Fruit fly (Drosophila melanogaster) whole organism, embryonic: ENCODE data around the gene Hacd1.
A peak's percentile ranks its signal among the peaks of the same experiment; 100 is the strongest.

Source experiments
- Atf-2 ChIP-seq: fragments of 200-800 bp; sonication (Bioruptor generic); optimal IDR thresholded peaks from 2 replicates; lab custom pipeline; 2016; ENCODE audit warnings: missing biosample characterization, missing genetic modification characterization
- CG10543 ChIP-seq: fragments of 200-800 bp; sonication (Bioruptor generic); optimal IDR thresholded peaks from 3 replicates; lab custom pipeline; 2017; ENCODE audit warnings: missing biosample characterization, mild to moderate bottlenecking, missing genetic modification characterization, moderate library complexity
- CG12769 ChIP-seq: fragments of 200-800 bp; sonication (Bioruptor generic); optimal IDR thresholded peaks from 2 replicates; lab custom pipeline; 2019; ENCODE audit warnings: missing biosample characterization, mild to moderate bottlenecking, missing genetic modification characterization, moderate library complexity
- CG13424 ChIP-seq: fragments of 200-800 bp; sonication (Bioruptor generic); optimal IDR thresholded peaks from 2 replicates; lab custom pipeline; 2019; ENCODE audit warnings: missing biosample characterization, mild to moderate bottlenecking, missing genetic modification characterization, moderate library complexity
- CG14965 ChIP-seq: fragments of 200-800 bp; sonication (Bioruptor generic); optimal IDR thresholded peaks from 2 replicates; lab custom pipeline; 2016; ENCODE audit warnings: missing biosample characterization, missing genetic modification characterization, borderline replicate concordance
- CG17328 ChIP-seq: fragments of 200-800 bp; sonication (Bioruptor generic); IDR thresholded peaks from 2 replicates; pipeline ENCODE4 v1.3.6; 2022; ENCODE audit warnings: missing biosample characterization, missing genetic modification characterization
- CG2712 ChIP-seq: fragments of 200-800 bp; optimal IDR thresholded peaks from 3 replicates; lab custom pipeline; 2019; ENCODE audit warnings: missing biosample characterization, mild to moderate bottlenecking, missing genetic modification characterization, moderate library complexity
- CG30403 ChIP-seq: fragments of 200-800 bp; sonication (Bioruptor generic); optimal IDR thresholded peaks from 3 replicates; lab custom pipeline; 2016; ENCODE audit warnings: missing biosample characterization, missing genetic modification characterization
- CG31365 ChIP-seq: fragments of 200-800 bp; sonication (Bioruptor generic); optimal IDR thresholded peaks from 2 replicates; lab custom pipeline; 2018; ENCODE audit warnings: missing biosample characterization, mild to moderate bottlenecking, missing genetic modification characterization
- CG33557 ChIP-seq: fragments of 200-800 bp; sonication (Bioruptor generic); optimal IDR thresholded peaks from 2 replicates; lab custom pipeline; 2019; ENCODE audit warnings: missing biosample characterization, mild to moderate bottlenecking, missing genetic modification characterization, moderate library complexity
- CG3995 ChIP-seq: fragments of 200-800 bp; sonication (Bioruptor generic); optimal IDR thresholded peaks from 3 replicates; lab custom pipeline; 2016; ENCODE audit warnings: missing biosample characterization, missing genetic modification characterization
- CG7271 ChIP-seq: fragments of 200-800 bp; sonication (Bioruptor generic); optimal IDR thresholded peaks from 2 replicates; lab custom pipeline; 2018; ENCODE audit warnings: missing biosample characterization, mild to moderate bottlenecking, missing genetic modification characterization, moderate library complexity
- CG7372 ChIP-seq: fragments of 200-800 bp; sonication (Bioruptor generic); IDR thresholded peaks from 2 replicates; pipeline ENCODE4 v1.3.6; 2022; ENCODE audit warnings: missing biosample characterization, missing genetic modification characterization
- Dbx ChIP-seq: fragments of 200-800 bp; sonication (Bioruptor generic); IDR thresholded peaks from 3 replicates; pipeline ENCODE4 v1.3.6; 2022; ENCODE audit warnings: missing biosample characterization, missing genetic modification characterization
- Doc2 ChIP-seq: fragments of 200-800 bp; sonication (Bioruptor generic); IDR thresholded peaks from 2 replicates; pipeline ENCODE4 v1.3.6; 2022; ENCODE audit warnings: missing biosample characterization, missing genetic modification characterization
- Ets65A ChIP-seq: fragments of 200-800 bp; sonication (Bioruptor generic); peaks from one replicate; lab custom pipeline; 2016; ENCODE audit warnings: missing biosample characterization, missing genetic modification characterization
- H15 ChIP-seq: fragments of 200-800 bp; sonication (Bioruptor generic); IDR thresholded peaks from 3 replicates; pipeline ENCODE4 v1.3.6; 2022; ENCODE audit warnings: missing biosample characterization, missing genetic modification characterization
- Hr39 ChIP-seq: fragments of >200 bp; optimal IDR thresholded peaks from 2 replicates; lab custom pipeline; 2017
- Jarid2 ChIP-seq: fragments of 200-800 bp; sonication (Bioruptor generic); optimal IDR thresholded peaks from 3 replicates; lab custom pipeline; 2017; ENCODE audit warnings: mild to moderate bottlenecking, missing biosample characterization, missing genetic modification reagents, missing genetic modification characterization
- Med ChIP-seq: fragments of 200-800 bp; sonication (Bioruptor generic); peaks from one replicate; lab custom pipeline; 2016; ENCODE audit warnings: missing biosample characterization, missing genetic modification characterization, mild to moderate bottlenecking, inconsistent platforms, moderate library complexity
- Myb ChIP-seq: fragments of 200-800 bp; sonication (Bioruptor generic); optimal IDR thresholded peaks from 2 replicates; lab custom pipeline; 2016; ENCODE audit warnings: missing biosample characterization, missing genetic modification characterization
- Oli ChIP-seq: fragments of 200-800 bp; sonication (Bioruptor generic); optimal IDR thresholded peaks from 2 replicates; lab custom pipeline; 2018; ENCODE audit warnings: missing biosample characterization, mild to moderate bottlenecking, missing genetic modification characterization, moderate library complexity
- Optix ChIP-seq: fragments of 200-800 bp; sonication (Bioruptor generic); IDR thresholded peaks from 3 replicates; pipeline ENCODE4 v1.3.6; 2022; ENCODE audit warnings: missing biosample characterization, missing genetic modification characterization
- Ptx1 ChIP-seq: fragments of 200-800 bp; sonication (Bioruptor generic); IDR thresholded peaks from 2 replicates; pipeline ENCODE4 v1.3.6; 2022; ENCODE audit warnings: missing biosample characterization, missing genetic modification characterization
- Spps ChIP-seq: fragments of 200-800 bp; sonication (Bioruptor generic); optimal IDR thresholded peaks from 2 replicates; lab custom pipeline; 2018; ENCODE audit warnings: missing biosample characterization, mild to moderate bottlenecking, missing genetic modification characterization
- YL-1 ChIP-seq: fragments of 200-800 bp; sonication (Bioruptor generic); optimal IDR thresholded peaks from 3 replicates; lab custom pipeline; 2017; ENCODE audit warnings: missing biosample characterization, mild to moderate bottlenecking, missing genetic modification characterization
- amos ChIP-seq: fragments of 200-800 bp; sonication (Bioruptor generic); IDR thresholded peaks from 2 replicates; pipeline ENCODE4 v1.3.6; 2022; ENCODE audit warnings: missing biosample characterization, missing genetic modification characterization; ENCODE audit not compliant: partially characterized antibody
- ara ChIP-seq: fragments of 200-800 bp; sonication (Bioruptor generic); IDR thresholded peaks from 2 replicates; pipeline ENCODE4 v1.3.6; 2022; ENCODE audit warnings: missing biosample characterization, missing genetic modification characterization
- br ChIP-seq: fragments of >200 bp; optimal IDR thresholded peaks from 2 replicates; lab custom pipeline; 2017
- caup ChIP-seq: fragments of 200-800 bp; sonication (Bioruptor generic); optimal IDR thresholded peaks from 3 replicates; lab custom pipeline; 2017; ENCODE audit warnings: missing biosample characterization, mild to moderate bottlenecking, missing genetic modification characterization, moderate library complexity; ENCODE audit not compliant: severe bottlenecking
- croc ChIP-seq: fragments of 200-800 bp; sonication (Bioruptor generic); conservative IDR thresholded peaks from 3 replicates; pipeline ENCODE4 v1.3.6; 2022; ENCODE audit warnings: missing biosample characterization, missing genetic modification characterization
- crol ChIP-seq: fragments of 200-800 bp; sonication (Bioruptor generic); IDR thresholded peaks from 2 replicates; pipeline ENCODE4 v1.3.6; 2022; ENCODE audit warnings: missing biosample characterization, missing genetic modification characterization
- dimm ChIP-seq: fragments of 200-800 bp; sonication (Bioruptor generic); IDR thresholded peaks from 2 replicates; pipeline ENCODE4 v1.3.6; 2022; ENCODE audit warnings: missing biosample characterization, missing genetic modification characterization
- dmrt11E ChIP-seq: fragments of 200-800 bp; sonication (Bioruptor generic); optimal IDR thresholded peaks from 3 replicates; lab custom pipeline; 2018; ENCODE audit warnings: missing biosample characterization, mild to moderate bottlenecking, missing genetic modification characterization, moderate library complexity
- dmrt99B ChIP-seq: fragments of 200-800 bp; sonication (Bioruptor generic); optimal IDR thresholded peaks from 2 replicates; lab custom pipeline; 2018; ENCODE audit warnings: missing biosample characterization, mild to moderate bottlenecking, missing genetic modification characterization, moderate library complexity
- gsb-n ChIP-seq: fragments of 200-800 bp; sonication (Bioruptor generic); optimal IDR thresholded peaks from 3 replicates; lab custom pipeline; 2018; ENCODE audit warnings: missing biosample characterization, mild to moderate bottlenecking, missing genetic modification characterization
- hbn ChIP-seq: fragments of 200-800 bp; sonication (Bioruptor generic); IDR thresholded peaks from 2 replicates; pipeline ENCODE4 v1.3.6; 2022; ENCODE audit warnings: missing biosample characterization, missing genetic modification characterization; ENCODE audit not compliant: partially characterized antibody
- hth ChIP-seq: fragments of >200 bp; optimal IDR thresholded peaks from 2 replicates; lab custom pipeline; 2017; ENCODE audit warnings: inconsistent platforms
- kni ChIP-seq: fragments of 200-800 bp; sonication (Bioruptor generic); optimal IDR thresholded peaks from 3 replicates; lab custom pipeline; 2017; ENCODE audit warnings: mild to moderate bottlenecking, missing biosample characterization, missing genetic modification reagents, missing genetic modification characterization
- nerfin-1 ChIP-seq: fragments of 200-800 bp; sonication (Bioruptor generic); optimal IDR thresholded peaks from 3 replicates; lab custom pipeline; 2019; ENCODE audit warnings: missing biosample characterization, mild to moderate bottlenecking, missing genetic modification characterization, moderate library complexity
- pb ChIP-seq: fragments of 200-800 bp; sonication (Bioruptor generic); optimal IDR thresholded peaks from 3 replicates; lab custom pipeline; 2016; ENCODE audit warnings: missing biosample characterization, missing genetic modification characterization
- phol ChIP-seq: fragments of 200-800 bp; sonication (Bioruptor generic); optimal IDR thresholded peaks from 3 replicates; lab custom pipeline; 2018; ENCODE audit warnings: missing biosample characterization, mild to moderate bottlenecking, missing genetic modification characterization, moderate library complexity
- pzg ChIP-seq: fragments of 200-800 bp; sonication (Bioruptor generic); optimal IDR thresholded peaks from 3 replicates; lab custom pipeline; 2018; ENCODE audit warnings: missing biosample characterization, mild to moderate bottlenecking, missing genetic modification characterization, moderate library complexity
- sd ChIP-seq: fragments of 200-800 bp; sonication (Bioruptor generic); optimal IDR thresholded peaks from 3 replicates; lab custom pipeline; 2018; ENCODE audit warnings: missing biosample characterization, mild to moderate bottlenecking, missing genetic modification characterization, moderate library complexity
- sim ChIP-seq: fragments of 200-800 bp; sonication (Bioruptor generic); IDR thresholded peaks from 2 replicates; pipeline ENCODE4 v1.3.6; 2022; ENCODE audit warnings: missing biosample characterization, missing genetic modification characterization
- sr ChIP-seq: fragments of 200-800 bp; sonication (Bioruptor generic); IDR thresholded peaks from 3 replicates; pipeline ENCODE4 v1.3.6; 2022; ENCODE audit warnings: missing biosample characterization, missing genetic modification characterization
- tll ChIP-seq, 2 experiments: fragments of 200-800 bp in 1 of 2; fragments of >200 bp in 1 of 2; sonication (Bioruptor generic) in 1 of 2; optimal IDR thresholded peaks; 2 replicates each; lab custom pipeline; 2017 to 2019; ENCODE audit warnings: missing biosample characterization in 2 of 2, missing genetic modification characterization in 2 of 2, mild to moderate bottlenecking in 1 of 2, moderate library complexity in 1 of 2
- tna ChIP-seq: fragments of 200-800 bp; sonication (Bioruptor generic); IDR thresholded peaks from 2 replicates; pipeline ENCODE4 v1.3.6; 2022; ENCODE audit warnings: missing biosample characterization, missing genetic modification characterization; ENCODE audit not compliant: partially characterized antibody
- unpg ChIP-seq: fragments of 200-800 bp; sonication (Bioruptor generic); optimal IDR thresholded peaks from 3 replicates; lab custom pipeline; 2018; ENCODE audit warnings: missing biosample characterization, mild to moderate bottlenecking, missing genetic modification characterization, moderate library complexity
- zfh1 ChIP-seq: fragments of 200-800 bp; sonication (Bioruptor generic); IDR thresholded peaks from 3 replicates; pipeline ENCODE4 v1.3.6; 2022; ENCODE audit warnings: missing biosample characterization, missing genetic modification characterization

The Hacd1 gene

DNA sequence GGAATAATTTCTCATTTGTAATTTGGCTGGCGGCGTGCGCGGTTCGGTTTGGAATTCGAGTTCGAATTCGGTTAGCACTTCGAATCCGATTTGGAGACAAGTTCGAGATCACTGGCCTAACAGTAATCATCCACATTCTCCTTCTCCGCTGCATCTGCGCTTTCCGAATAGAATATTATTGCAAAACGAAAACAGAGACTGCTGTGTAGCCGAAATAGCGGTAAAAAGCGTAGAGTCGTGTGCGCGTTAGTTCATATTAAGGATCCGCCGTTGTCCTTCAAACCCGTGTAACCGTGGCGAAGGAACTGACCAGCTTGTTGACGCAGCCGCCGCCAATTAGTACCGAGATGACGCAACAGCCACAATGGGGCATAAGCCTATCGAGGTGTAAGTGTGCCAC lies 25.4 kb upstream of the Hacd1 start, which contains the start of gene dmGlut:
Gene dmGlut (plus strand): TSS at position 4 of the 400 bp plus-strand sequence.
- TF ChIP-seq CG7372 (no peak), ara (0 out of 2 replicates have a peak, but pooled peaks have one; percentile 5), Dbx (GFP tag; lab: Robert Waterston, UW) (no peak), CG3995 (GFP tag; lab: Kevin White, UChicago) (no peak), hbn (no peak), CG14965 (GFP tag; lab: Kevin White, UChicago) (no peak), CG10543 (GFP tag; lab: Kevin White, UChicago) (no peak), Oli (tag; lab: Kevin White, UChicago) (no peak), Ets65A (peak; percentile 64), hth (lab: Kevin White, UChicago) (no peak), Hr39 (lab: Kevin White, UChicago) (no peak), gsb-n (tag; lab: Kevin White, UChicago) (no peak), crol (GFP tag; lab: Robert Waterston, UW) (no peak), tna (GFP tag; lab: Robert Waterston, UW) (no peak), CG30403 (GFP tag; lab: Kevin White, UChicago) (no peak), Optix (GFP tag; lab: Robert Waterston, UW) (0 out of 3 replicates have a peak, but pooled peaks have one; percentile 19), Jarid2 (GFP tag; lab: Kevin White, UChicago) (peak; percentile 23), CG17328 (GFP tag; lab: Robert Waterston, UW) (no peak), Med (GFP tag; lab: Kevin White, UChicago) (peak; percentile 42), CG12769 (tag; lab: Kevin White, UChicago) (no peak), YL-1 (no peak), Spps (tag; lab: Kevin White, UChicago) (no peak), amos (no peak; the same call in 1 of the 2 replicates), pb (no peak), zfh1 (GFP tag; lab: Robert Waterston, UW) (no peak), dmrt11E (no peak), CG33557 (GFP tag; lab: Kevin White, UChicago) (no peak), CG13424 (tag; lab: Kevin White, UChicago) (no peak), Ptx1 (GFP tag; lab: Robert Waterston, UW) (no peak), Atf-2 (no peak), dmrt99B (tag; lab: Kevin White, UChicago) (no peak), Doc2 (no peak), phol (tag; lab: Kevin White, UChicago) (no peak), Myb (GFP tag; lab: Kevin White, UChicago) (no peak), dimm (GFP tag; lab: Robert Waterston, UW) (no peak)

DNA sequence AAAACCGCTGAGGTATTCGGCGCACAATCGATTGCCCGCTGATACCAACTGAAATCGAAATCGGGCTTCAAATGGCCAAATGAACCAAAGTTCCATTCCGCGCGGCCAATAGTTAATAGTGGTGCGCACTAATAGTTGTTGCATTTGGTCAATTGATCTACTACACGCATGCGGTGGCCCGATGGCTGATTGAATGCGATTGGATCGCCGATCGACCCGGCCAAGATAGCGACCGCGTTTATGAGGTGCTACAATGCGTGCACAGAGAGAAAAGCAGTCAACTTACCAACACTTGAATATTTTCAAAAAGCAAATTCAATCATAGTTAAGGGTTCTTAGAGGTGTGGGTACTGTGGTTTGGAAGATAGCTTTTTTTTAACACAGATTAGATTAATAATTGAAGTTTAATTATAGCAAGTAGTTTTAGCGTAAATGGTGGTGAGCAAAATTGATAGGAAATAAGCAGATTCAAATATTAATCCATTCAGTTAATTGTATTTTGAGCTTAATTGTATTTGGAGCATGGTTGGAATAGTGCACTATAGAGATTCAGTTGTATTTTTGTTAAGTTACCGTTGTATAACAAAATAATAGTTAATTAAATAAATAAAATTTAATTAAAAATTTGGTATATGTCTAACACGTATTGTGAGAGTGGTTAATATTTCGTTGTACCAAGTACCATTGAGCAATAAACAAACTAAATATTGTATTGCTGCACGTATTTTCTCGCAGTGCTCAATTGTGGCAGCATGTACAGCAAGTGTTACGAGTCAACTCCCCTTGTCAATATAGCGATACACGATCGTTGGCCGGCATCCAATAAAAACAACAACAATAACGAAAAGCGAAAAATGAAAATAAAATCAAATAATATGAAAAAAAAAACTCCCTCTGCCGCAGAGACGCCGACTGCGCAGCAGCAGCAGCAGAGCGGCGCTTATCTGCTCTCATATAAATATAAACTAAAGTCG lies 24.7 kb upstream of the Hacd1 start:
- TF ChIP-seq CG31365 (no peak), CG2712 (tag; lab: Kevin White, UChicago) (peak; percentile 53), H15 (peak; percentile 51; the same call in 1 of the 3 replicates), caup (GFP tag; lab: Kevin White, UChicago) (no peak), tll (GFP tag; optimal IDR thresholded peaks at IDR 0.05; lab: Kevin White, UChicago) (no peak), croc (GFP tag; lab: Robert Waterston, UW) (no peak; the same call in 2 of the 3 replicates), br (no peak), sim (GFP tag; lab: Robert Waterston, UW) (no peak), nerfin-1 (peak; percentile 3), pzg (GFP tag; lab: Kevin White, UChicago) (peak; percentile 3), sd (tag; lab: Kevin White, UChicago) (peak; percentile 39), kni (peak; percentile 68), unpg (GFP tag; lab: Kevin White, UChicago) (peak; percentile 47), sr (GFP tag; lab: Robert Waterston, UW) (no peak), CG7271 (tag; lab: Kevin White, UChicago) (no peak)
